Fruit fly (Drosophila melanogaster) whole organism, embryonic: ENCODE data around the gene mRpL13.

Source experiments
- Blimp-1 ChIP-seq: fragments of 200-800 bp; sonication (Bioruptor generic); optimal IDR thresholded peaks from 3 replicates; lab custom pipeline; 2018; ENCODE audit warnings: missing biosample characterization, missing genetic modification characterization, mild to moderate bottlenecking, moderate library complexity, missing genetic modification reagents
- BtbVII ChIP-seq: fragments of 200-800 bp; sonication (Bioruptor generic); optimal IDR thresholded peaks from 3 replicates; lab custom pipeline; 2017; ENCODE audit warnings: missing biosample characterization, mild to moderate bottlenecking, missing genetic modification characterization
- CG1024 ChIP-seq: fragments of 200-800 bp; sonication (Bioruptor generic); IDR thresholded peaks from 2 replicates; pipeline ENCODE4 v1.3.6; 2022; ENCODE audit warnings: missing biosample characterization, missing genetic modification characterization
- CG10321 ChIP-seq: fragments of 200-800 bp; sonication (Bioruptor generic); IDR thresholded peaks from 2 replicates; pipeline ENCODE4 v1.3.6; 2022; ENCODE audit warnings: missing biosample characterization, missing genetic modification characterization
- CG10543 ChIP-seq: fragments of 200-800 bp; sonication (Bioruptor generic); optimal IDR thresholded peaks from 3 replicates; lab custom pipeline; 2017; ENCODE audit warnings: missing biosample characterization, mild to moderate bottlenecking, missing genetic modification characterization, moderate library complexity
- CG11093 ChIP-seq: fragments of 200-800 bp; sonication (Bioruptor generic); IDR thresholded peaks from 3 replicates; pipeline ENCODE4 v1.3.6; 2022; ENCODE audit warnings: missing biosample characterization, missing genetic modification characterization
- CG11456 ChIP-seq: fragments of 200-800 bp; sonication (Bioruptor generic); IDR thresholded peaks from 3 replicates; pipeline ENCODE4 v1.3.6; 2022; ENCODE audit warnings: missing biosample characterization, missing genetic modification characterization
- CG12219 ChIP-seq: fragments of 200-800 bp; sonication (Bioruptor generic); optimal IDR thresholded peaks from 3 replicates; lab custom pipeline; 2018; ENCODE audit warnings: missing biosample characterization, mild to moderate bottlenecking, missing genetic modification characterization
- CG12769 ChIP-seq: fragments of 200-800 bp; sonication (Bioruptor generic); optimal IDR thresholded peaks from 2 replicates; lab custom pipeline; 2019; ENCODE audit warnings: missing biosample characterization, mild to moderate bottlenecking, missing genetic modification characterization, moderate library complexity
- CG14014 ChIP-seq: fragments of 200-800 bp; sonication (Bioruptor generic); IDR thresholded peaks from 2 replicates; pipeline ENCODE4 v1.3.6; 2022; ENCODE audit warnings: missing biosample characterization, missing genetic modification characterization
- CG17829 ChIP-seq: fragments of 200-800 bp; optimal IDR thresholded peaks from 2 replicates; lab custom pipeline; 2019; ENCODE audit warnings: missing biosample characterization, mild to moderate bottlenecking, missing genetic modification characterization, moderate library complexity
- CG2116 ChIP-seq: fragments of 200-800 bp; sonication (Bioruptor generic); optimal IDR thresholded peaks from 3 replicates; lab custom pipeline; 2018; ENCODE audit warnings: missing biosample characterization, mild to moderate bottlenecking, missing genetic modification characterization
- CG30020 ChIP-seq: fragments of 200-800 bp; optimal IDR thresholded peaks from 2 replicates; lab custom pipeline; 2019; ENCODE audit warnings: missing biosample characterization, mild to moderate bottlenecking, missing genetic modification characterization, moderate library complexity
- CG30403 ChIP-seq: fragments of 200-800 bp; sonication (Bioruptor generic); optimal IDR thresholded peaks from 3 replicates; lab custom pipeline; 2016; ENCODE audit warnings: missing biosample characterization, missing genetic modification characterization
- CG4854 ChIP-seq: fragments of 200-800 bp; sonication (Bioruptor generic); optimal IDR thresholded peaks from 2 replicates; lab custom pipeline; 2016; ENCODE audit warnings: missing biosample characterization, missing genetic modification characterization, inconsistent platforms
- CG7786 ChIP-seq: fragments of 200-800 bp; sonication (Bioruptor generic); optimal IDR thresholded peaks from 2 replicates; lab custom pipeline; 2016; ENCODE audit warnings: missing biosample characterization, missing genetic modification characterization
- CG8478 ChIP-seq: fragments of >200 bp; optimal IDR thresholded peaks from 2 replicates; lab custom pipeline; 2018
- CG9797 ChIP-seq: fragments of 200-800 bp; sonication (Bioruptor generic); optimal IDR thresholded peaks from 3 replicates; lab custom pipeline; 2018; ENCODE audit warnings: missing biosample characterization, mild to moderate bottlenecking, missing genetic modification characterization
- CG9876 ChIP-seq: fragments of 200-800 bp; sonication (Bioruptor generic); optimal IDR thresholded peaks from 2 replicates; lab custom pipeline; 2016; ENCODE audit warnings: missing biosample characterization, missing genetic modification characterization
- E2f2 ChIP-seq: fragments of 200-800 bp; sonication (Bioruptor generic); IDR thresholded peaks from 2 replicates; pipeline ENCODE4 v1.3.6; 2022; ENCODE audit warnings: missing biosample characterization, missing genetic modification characterization
- H2.0 ChIP-seq: fragments of 200-800 bp; sonication (Bioruptor generic); IDR thresholded peaks from 2 replicates; pipeline ENCODE4 v1.3.6; 2022; ENCODE audit warnings: missing biosample characterization, missing genetic modification characterization
- Hr3 ChIP-seq: fragments of 200-800 bp; sonication (Bioruptor generic); optimal IDR thresholded peaks from 3 replicates; lab custom pipeline; 2016; ENCODE audit warnings: missing biosample characterization, missing genetic modification characterization
- NC2α ChIP-seq: fragments of 200-800 bp; sonication (Bioruptor generic); optimal IDR thresholded peaks from 2 replicates; lab custom pipeline; 2016; ENCODE audit warnings: missing biosample characterization, missing genetic modification characterization
- Oli ChIP-seq: fragments of 200-800 bp; sonication (Bioruptor generic); optimal IDR thresholded peaks from 2 replicates; lab custom pipeline; 2018; ENCODE audit warnings: missing biosample characterization, mild to moderate bottlenecking, missing genetic modification characterization, moderate library complexity
- PHDP ChIP-seq: fragments of 200-800 bp; sonication (Bioruptor generic); optimal IDR thresholded peaks from 3 replicates; lab custom pipeline; 2018; ENCODE audit warnings: missing biosample characterization, mild to moderate bottlenecking, missing genetic modification characterization, moderate library complexity
- Rx ChIP-seq: fragments of 200-800 bp; sonication (Bioruptor generic); IDR thresholded peaks from 2 replicates; pipeline ENCODE4 v1.3.6; 2022; ENCODE audit warnings: missing biosample characterization, missing genetic modification characterization
- Taf1 ChIP-seq: fragments of 200-800 bp; sonication (Bioruptor generic); IDR thresholded peaks from 2 replicates; pipeline ENCODE4 v1.3.6; 2022; ENCODE audit warnings: missing biosample characterization, missing genetic modification characterization
- Usf ChIP-seq: fragments of 200-800 bp; sonication (Bioruptor generic); optimal IDR thresholded peaks from 2 replicates; lab custom pipeline; 2017; ENCODE audit warnings: missing genotype, missing biosample characterization, missing genetic modification characterization
- bcd ChIP-seq: fragments of 200-800 bp; sonication (Bioruptor generic); optimal IDR thresholded peaks from 2 replicates; lab custom pipeline; 2017; ENCODE audit warnings: missing biosample characterization, mild to moderate bottlenecking, missing genetic modification characterization
- btn ChIP-seq: fragments of 200-800 bp; sonication (Bioruptor generic); optimal IDR thresholded peaks from 2 replicates; lab custom pipeline; 2016; ENCODE audit warnings: missing biosample characterization, missing genetic modification characterization
- cas ChIP-seq: fragments of 200-800 bp; sonication (Bioruptor generic); IDR thresholded peaks from 2 replicates; pipeline ENCODE4 v1.3.6; 2022; ENCODE audit warnings: missing biosample characterization, missing genetic modification characterization
- cg ChIP-seq: fragments of 200-800 bp; sonication (Bioruptor generic); optimal IDR thresholded peaks from 3 replicates; lab custom pipeline; 2019; ENCODE audit warnings: missing biosample characterization, mild to moderate bottlenecking, missing genetic modification characterization, moderate library complexity
- corto ChIP-seq: fragments of 200-800 bp; sonication (Bioruptor generic); optimal IDR thresholded peaks from 2 replicates; lab custom pipeline; 2016; ENCODE audit warnings: missing biosample characterization, mild to moderate bottlenecking, missing genetic modification characterization, moderate library complexity
- dati ChIP-seq: fragments of 200-800 bp; sonication (Bioruptor generic); IDR thresholded peaks from 2 replicates; pipeline ENCODE4 v1.3.6; 2022; ENCODE audit warnings: missing biosample characterization, missing genetic modification characterization
- en ChIP-seq: fragments of 200-800 bp; sonication (Bioruptor generic); optimal IDR thresholded peaks from 2 replicates; lab custom pipeline; 2016; ENCODE audit warnings: missing biosample characterization, missing genetic modification characterization
- eyg ChIP-seq: fragments of 200-800 bp; sonication (Bioruptor generic); optimal IDR thresholded peaks from 3 replicates; lab custom pipeline; 2016; ENCODE audit warnings: missing biosample characterization, missing genetic modification characterization
- fd3F ChIP-seq: fragments of 200-800 bp; sonication (Bioruptor generic); optimal IDR thresholded peaks from 2 replicates; lab custom pipeline; 2018; ENCODE audit warnings: missing biosample characterization, mild to moderate bottlenecking, missing genetic modification characterization, moderate library complexity
- her ChIP-seq: fragments of 200-800 bp; sonication (Bioruptor generic); optimal IDR thresholded peaks from 2 replicates; lab custom pipeline; 2016; ENCODE audit warnings: missing biosample characterization, missing genetic modification characterization
- insv ChIP-seq, 2 experiments: fragments of 200-800 bp; sonication (Bioruptor generic); optimal IDR thresholded peaks; 3 replicates each; lab custom pipeline; 2016 to 2018; ENCODE audit warnings: missing biosample characterization in 2 of 2, missing genetic modification characterization in 2 of 2
- jigr1 ChIP-seq: fragments of 200-800 bp; sonication (Bioruptor generic); IDR thresholded peaks from 3 replicates; pipeline ENCODE4 v1.3.6; 2022; ENCODE audit warnings: missing biosample characterization, missing genetic modification characterization
- jing ChIP-seq: fragments of 200-800 bp; sonication (Bioruptor generic); optimal IDR thresholded peaks from 2 replicates; lab custom pipeline; 2018; ENCODE audit warnings: missing biosample characterization, mild to moderate bottlenecking, missing genetic modification characterization
- lbe ChIP-seq: fragments of 200-800 bp; sonication (Bioruptor generic); optimal IDR thresholded peaks from 2 replicates; lab custom pipeline; 2016; ENCODE audit warnings: missing biosample characterization, mild to moderate bottlenecking, missing genetic modification characterization
- nerfin-1 ChIP-seq: fragments of 200-800 bp; sonication (Bioruptor generic); optimal IDR thresholded peaks from 3 replicates; lab custom pipeline; 2019; ENCODE audit warnings: missing biosample characterization, mild to moderate bottlenecking, missing genetic modification characterization, moderate library complexity
- nerfin-2 ChIP-seq: fragments of 200-800 bp; sonication (Bioruptor generic); IDR thresholded peaks from 2 replicates; pipeline ENCODE4 v1.3.6; 2022; ENCODE audit warnings: missing biosample characterization, missing genetic modification characterization; ENCODE audit not compliant: partially characterized antibody
- org-1 ChIP-seq: fragments of 200-800 bp; sonication (Bioruptor generic); optimal IDR thresholded peaks from 2 replicates; lab custom pipeline; 2017; ENCODE audit warnings: missing biosample characterization, missing genetic modification characterization
- sc ChIP-seq, 3 experiments: fragments of >200 bp in 2 of 3; fragments of 200-800 bp in 1 of 3; sonication (Bioruptor generic) in 1 of 3; optimal IDR thresholded peaks; 2 replicates in 2 of 3; 3 replicates in 1 of 3; lab custom pipeline; 2017; ENCODE audit warnings: mild to moderate bottlenecking in 1 of 3, missing biosample characterization in 1 of 3, missing genetic modification characterization in 1 of 3, missing genetic modification reagents in 1 of 3
- shn ChIP-seq: fragments of 200-800 bp; sonication (Bioruptor generic); optimal IDR thresholded peaks from 3 replicates; lab custom pipeline; 2016; ENCODE audit warnings: missing biosample characterization, missing genetic modification characterization
- tx ChIP-seq: fragments of 200-800 bp; sonication (Bioruptor generic); optimal IDR thresholded peaks from 2 replicates; lab custom pipeline; 2016; ENCODE audit warnings: missing biosample characterization, missing genetic modification characterization
- unc-4 ChIP-seq: fragments of 200-800 bp; sonication (Bioruptor generic); IDR thresholded peaks from 2 replicates; pipeline ENCODE4 v1.3.6; 2022; ENCODE audit warnings: missing biosample characterization, missing genetic modification characterization; ENCODE audit not compliant: partially characterized antibody

Gene mRpL13

DNA sequence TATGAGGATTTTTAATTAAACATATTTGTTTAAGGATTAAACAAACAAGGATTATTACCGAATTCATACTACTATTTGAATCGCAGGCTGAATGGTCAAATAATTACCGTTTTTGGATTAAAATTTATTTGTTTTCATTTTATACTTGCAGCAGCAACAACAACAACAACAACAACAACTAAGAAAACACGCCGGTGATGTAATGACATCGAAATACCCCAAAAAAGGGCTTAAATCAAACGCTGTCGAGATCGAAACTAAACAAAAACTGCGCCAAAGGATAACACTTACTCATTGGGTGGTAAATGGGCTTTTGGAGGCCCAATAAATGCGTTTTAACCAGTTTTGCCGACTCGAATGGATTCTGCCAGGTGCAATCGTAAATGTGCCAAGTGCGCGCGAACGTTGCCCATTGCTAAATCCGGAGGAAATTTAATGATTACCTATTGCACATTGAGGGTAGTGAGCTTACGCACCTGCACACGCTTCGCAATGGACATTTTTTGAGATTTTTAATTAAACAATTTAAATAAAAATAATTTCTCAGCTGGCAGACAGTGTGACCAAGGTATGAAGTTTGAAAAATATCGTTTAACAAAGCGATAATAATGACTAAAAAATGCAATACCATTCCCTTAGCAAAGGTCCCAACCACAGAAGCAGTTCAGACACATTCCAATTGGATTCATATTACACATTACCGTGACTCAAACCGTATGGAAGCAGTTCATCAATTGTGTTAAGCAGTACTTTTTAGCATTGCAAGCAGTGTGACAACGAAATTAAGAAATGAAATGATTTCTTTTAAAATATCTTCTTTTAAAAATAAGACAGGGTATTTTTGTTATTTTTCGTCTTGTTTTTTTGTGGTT lies at the start of gene mRpL13, which contains the start of gene CG10602 (continued):
- TF ChIP-seq nerfin-2 (GFP tag; lab: Robert Waterston, UW) (no peak), bcd (GFP tag; lab: Kevin White, UChicago) (no peak), tx (GFP tag; lab: Kevin White, UChicago) (no peak), CG7786 (GFP tag; lab: Kevin White, UChicago) (peak; percentile 9), CG9797 (peak; percentile 81), dati (GFP tag; lab: Robert Waterston, UW) (no peak), CG11456 (GFP tag; lab: Robert Waterston, UW) (no peak), CG17829 (tag; lab: Kevin White, UChicago) (peak; percentile 72), CG4854 (GFP tag; lab: Kevin White, UChicago) (no peak), Rx (no peak), NC2α (no peak), CG12219 (GFP tag; lab: Kevin White, UChicago) (no peak), CG14014 (GFP tag; lab: Robert Waterston, UW) (no peak), CG10543 (GFP tag; lab: Kevin White, UChicago) (no peak), PHDP (tag; lab: Kevin White, UChicago) (no peak), corto (GFP tag; lab: Kevin White, UChicago) (no peak), her (peak; percentile 27), BtbVII (GFP tag; lab: Kevin White, UChicago) (no peak), CG8478 (lab: Kevin White, UChicago) (peak; percentile 93), CG1024 (no peak), unc-4 (GFP tag; lab: Robert Waterston, UW) (0 out of 2 replicates have a peak, but pooled peaks have one; percentile 13), en (GFP tag; lab: Kevin White, UChicago) (no peak), cas (GFP tag; lab: Robert Waterston, UW) (peak; percentile 35; the same call in 1 of the 2 replicates), E2f2 (GFP tag; lab: Robert Waterston, UW) (peak; percentile 55; the same call in 1 of the 2 replicates), cg (GFP tag; lab: Kevin White, UChicago) (no peak), btn (GFP tag; lab: Kevin White, UChicago) (no peak), nerfin-1 (tag; lab: Kevin White, UChicago) (no peak), sc (optimal IDR thresholded peaks at IDR 0.05; lab: Kevin White, UChicago) (no peak), sc (GFP tag; optimal IDR thresholded peaks at IDR 0.05; lab: Kevin White, UChicago) (no peak), CG11093 (GFP tag; lab: Robert Waterston, UW) (no peak), Blimp-1 (GFP tag; lab: Kevin White, UChicago) (no peak), CG2116 (peak; percentile 36), lbe (GFP tag; lab: Kevin White, UChicago) (no peak), Usf (no peak), CG10321 (GFP tag; lab: Robert Waterston, UW) (no peak), Hr3 (GFP tag; lab: Kevin White, UChicago) (no peak), shn (GFP tag; lab: Kevin White, UChicago) (peak; percentile 0), eyg (no peak), H2.0 (no peak), org-1 (GFP tag; lab: Kevin White, UChicago) (no peak), fd3F (no peak), jigr1 (peak; percentile 59; the same call in 2 of the 3 replicates), CG9876 (GFP tag; lab: Kevin White, UChicago) (peak; percentile 37), CG30403 (GFP tag; lab: Kevin White, UChicago) (no peak), CG12769 (tag; lab: Kevin White, UChicago) (peak; percentile 37), CG30020 (tag; lab: Kevin White, UChicago) (no peak), insv (GFP tag; optimal IDR thresholded peaks at IDR 0.05; lab: Kevin White, UChicago) (peak; percentile 98 to 100), jing (GFP tag; lab: Kevin White, UChicago) (no peak), Taf1 (GFP tag; lab: Robert Waterston, UW) (no peak), Oli (tag; lab: Kevin White, UChicago) (no peak)
